Worm (Caenorhabditis elegans) whole organism, L2 larva: ENCODE measurements around the gene T28C6.8.

Source experiments
- alr-1 ChIP-seq: fragments of 150-350 bp; optimal IDR thresholded peaks from 2 replicates; lab custom pipeline; 2014; ENCODE audit warnings: missing biosample characterization, missing genetic modification characterization
- ama-1 ChIP-seq: fragments of 150-350 bp; optimal IDR thresholded peaks from 2 replicates; lab custom pipeline; 2018; ENCODE audit warnings: inconsistent platforms
- egl-27 ChIP-seq: sonication (generic microtip); optimal IDR thresholded peaks from 3 replicates; lab custom pipeline; 2017; ENCODE audit warnings: missing biosample characterization, missing genetic modification reagents, missing genetic modification characterization
- lin-39 ChIP-seq: fragments of 150-350 bp; optimal IDR thresholded peaks from 2 replicates; lab custom pipeline; 2014; ENCODE audit warnings: missing biosample characterization, missing genetic modification reagents, missing genetic modification characterization
- nhr-11 ChIP-seq: fragments of 150-350 bp; optimal IDR thresholded peaks from 2 replicates; lab custom pipeline; 2014; ENCODE audit warnings: missing biosample characterization, missing genetic modification characterization
- nhr-12 ChIP-seq: fragments of 150-350 bp; optimal IDR thresholded peaks from 2 replicates; lab custom pipeline; 2014; ENCODE audit warnings: missing biosample characterization, missing genetic modification characterization
- nhr-23 ChIP-seq: fragments of 150-350 bp; optimal IDR thresholded peaks from 2 replicates; lab custom pipeline; 2014; ENCODE audit warnings: missing biosample characterization, missing genetic modification reagents, missing genetic modification characterization

DNA sequence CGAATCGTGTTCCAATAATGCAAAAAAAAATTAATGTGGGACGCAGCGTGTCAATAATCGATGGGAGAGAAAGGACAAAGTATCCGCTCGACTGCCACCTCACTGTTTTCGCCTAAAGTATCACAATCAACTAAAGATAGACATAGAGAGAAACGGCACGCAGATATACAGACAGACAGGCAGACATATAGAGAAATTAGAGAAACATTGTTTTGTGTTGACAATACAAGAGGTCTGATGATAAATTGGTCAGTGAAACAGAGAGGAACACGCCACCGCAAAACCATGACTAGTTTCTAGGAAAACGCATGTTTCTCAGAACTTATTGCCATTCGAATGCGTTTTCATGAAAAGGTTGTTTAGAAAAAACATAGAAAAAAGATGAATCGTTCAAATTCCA, at the start of gene T28C6.8:
- TF ChIP-seq nhr-23 (tag; lab: Kevin White, UChicago) (no peak), lin-39 (no peak), egl-27 (no peak), ama-1 (lab: Kevin White, UChicago) (no peak), nhr-12 (no peak), alr-1 (tag; lab: Kevin White, UChicago) (no peak), nhr-11 (no peak)
